Fruit fly (Drosophila melanogaster) whole organism, embryonic: ENCODE results near the gene MED15.

ENCODE experiments used
- Aef1 ChIP-seq: fragments of 200-800 bp; sonication (Bioruptor generic); IDR thresholded peaks from 3 replicates; pipeline ENCODE4 v1.3.6; 2022; ENCODE audit warnings: missing biosample characterization, missing genetic modification characterization
- C15 ChIP-seq: fragments of 200-800 bp; sonication (Bioruptor generic); IDR thresholded peaks from 3 replicates; pipeline ENCODE4 v1.3.6; 2022; ENCODE audit warnings: missing biosample characterization, missing genetic modification characterization
- CG10147 ChIP-seq: fragments of 200-800 bp; sonication (Bioruptor generic); optimal IDR thresholded peaks from 2 replicates; lab custom pipeline; 2019; ENCODE audit warnings: missing biosample characterization, mild to moderate bottlenecking, missing genetic modification characterization, moderate library complexity
- CG10274 ChIP-seq: fragments of 200-800 bp; sonication (Bioruptor generic); optimal IDR thresholded peaks from 3 replicates; lab custom pipeline; 2017; ENCODE audit warnings: missing biosample characterization, mild to moderate bottlenecking, missing genetic modification characterization
- CG10979 ChIP-seq: fragments of 200-800 bp; sonication (Bioruptor generic); optimal IDR thresholded peaks from 2 replicates; lab custom pipeline; 2018; ENCODE audit warnings: missing biosample characterization, mild to moderate bottlenecking, missing genetic modification characterization, moderate library complexity
- CG11504 ChIP-seq: fragments of 200-800 bp; sonication (Bioruptor generic); optimal IDR thresholded peaks from 3 replicates; lab custom pipeline; 2019; ENCODE audit warnings: missing biosample characterization, mild to moderate bottlenecking, missing genetic modification characterization, moderate library complexity
- CG12104 ChIP-seq: fragments of 200-800 bp; sonication (Bioruptor generic); optimal IDR thresholded peaks from 3 replicates; lab custom pipeline; 2016; ENCODE audit warnings: missing biosample characterization, missing genetic modification characterization
- CG12219 ChIP-seq: fragments of 200-800 bp; sonication (Bioruptor generic); optimal IDR thresholded peaks from 3 replicates; lab custom pipeline; 2018; ENCODE audit warnings: missing biosample characterization, mild to moderate bottlenecking, missing genetic modification characterization
- CG12769 ChIP-seq: fragments of 200-800 bp; sonication (Bioruptor generic); optimal IDR thresholded peaks from 2 replicates; lab custom pipeline; 2019; ENCODE audit warnings: missing biosample characterization, mild to moderate bottlenecking, missing genetic modification characterization, moderate library complexity
- CG13287 ChIP-seq: fragments of 200-800 bp; sonication (Bioruptor generic); IDR thresholded peaks from 2 replicates; pipeline ENCODE4 v1.3.6; 2022; ENCODE audit warnings: missing biosample characterization, missing genetic modification characterization; ENCODE audit not compliant: partially characterized antibody
- CG13424 ChIP-seq: fragments of 200-800 bp; sonication (Bioruptor generic); optimal IDR thresholded peaks from 2 replicates; lab custom pipeline; 2019; ENCODE audit warnings: missing biosample characterization, mild to moderate bottlenecking, missing genetic modification characterization, moderate library complexity
- CG14050 ChIP-seq: fragments of 200-800 bp; sonication (Bioruptor generic); IDR thresholded peaks from 3 replicates; pipeline ENCODE4 v1.3.6; 2022; ENCODE audit warnings: missing biosample characterization, missing genetic modification characterization
- CG14710 ChIP-seq: fragments of 200-800 bp; sonication (Bioruptor generic); optimal IDR thresholded peaks from 3 replicates; lab custom pipeline; 2019; ENCODE audit warnings: missing biosample characterization, mild to moderate bottlenecking, missing genetic modification characterization, moderate library complexity
- CG16815 ChIP-seq: fragments of 200-800 bp; sonication (Bioruptor generic); optimal IDR thresholded peaks from 3 replicates; lab custom pipeline; 2017; ENCODE audit warnings: missing biosample characterization, mild to moderate bottlenecking, missing genetic modification characterization
- CG3407 ChIP-seq: fragments of 200-800 bp; sonication (Bioruptor generic); optimal IDR thresholded peaks from 2 replicates; lab custom pipeline; 2018; ENCODE audit warnings: missing biosample characterization, mild to moderate bottlenecking, missing genetic modification characterization
- CG34422 ChIP-seq: fragments of 200-800 bp; sonication (Bioruptor generic); IDR thresholded peaks from 3 replicates; pipeline ENCODE4 v1.3.6; 2022; ENCODE audit warnings: missing biosample characterization, missing genetic modification characterization
- CG3726 ChIP-seq: fragments of 200-800 bp; sonication (Bioruptor generic); IDR thresholded peaks from 3 replicates; pipeline ENCODE4, ENCODE4 v1.3.6; 2022; ENCODE audit warnings: missing biosample characterization, missing genetic modification characterization
- CG4707 ChIP-seq: fragments of 200-800 bp; sonication (Bioruptor generic); optimal IDR thresholded peaks from 2 replicates; lab custom pipeline; 2018; ENCODE audit warnings: missing biosample characterization, mild to moderate bottlenecking, missing genetic modification characterization, moderate library complexity
- CG6791 ChIP-seq: fragments of 200-800 bp; sonication (Bioruptor generic); IDR thresholded peaks from 3 replicates; pipeline ENCODE4 v1.3.6; 2022; ENCODE audit warnings: missing biosample characterization, missing genetic modification characterization; ENCODE audit not compliant: partially characterized antibody
- CG6854 ChIP-seq: fragments of 200-800 bp; sonication (Bioruptor generic); optimal IDR thresholded peaks from 3 replicates; lab custom pipeline; 2017; ENCODE audit warnings: missing biosample characterization, mild to moderate bottlenecking, missing genetic modification characterization
- CG7928 ChIP-seq: fragments of 200-800 bp; sonication (Bioruptor generic); optimal IDR thresholded peaks from 2 replicates; lab custom pipeline; 2017; ENCODE audit warnings: missing biosample characterization, mild to moderate bottlenecking, missing genetic modification characterization
- CG8290 ChIP-seq, 3 experiments: fragments of 200-800 bp; sonication (Bioruptor generic); optimal IDR thresholded peaks; 2 replicates each; lab custom pipeline; 2016 to 2019; ENCODE audit warnings: missing biosample characterization in 3 of 3, missing genetic modification characterization in 3 of 3, mild to moderate bottlenecking in 2 of 3, moderate library complexity in 1 of 3
- CG9932 ChIP-seq: fragments of 200-800 bp; sonication (Bioruptor generic); IDR thresholded peaks from 2 replicates; pipeline ENCODE4 v1.3.6; 2022; ENCODE audit warnings: missing biosample characterization, missing genetic modification characterization
- CTCF ChIP-seq: fragments of 200-800 bp; sonication (Bioruptor generic); optimal IDR thresholded peaks from 2 replicates; lab custom pipeline; 2017; ENCODE audit warnings: missing biosample characterization, mild to moderate bottlenecking, missing genetic modification characterization, moderate library complexity
- CrebB ChIP-seq: fragments of 200-800 bp; sonication (Bioruptor generic); optimal IDR thresholded peaks from 3 replicates; lab custom pipeline; 2018; ENCODE audit warnings: missing biosample characterization, mild to moderate bottlenecking, missing genetic modification characterization
- Dip2 ChIP-seq: fragments of 200-800 bp; sonication (Bioruptor generic); IDR thresholded peaks from 2 replicates; pipeline ENCODE4 v1.3.6; 2022; ENCODE audit warnings: missing biosample characterization, missing genetic modification characterization
- E2f2 ChIP-seq: fragments of 200-800 bp; sonication (Bioruptor generic); IDR thresholded peaks from 2 replicates; pipeline ENCODE4 v1.3.6; 2022; ENCODE audit warnings: missing biosample characterization, missing genetic modification characterization
- Hey ChIP-seq: fragments of 200-800 bp; sonication (Bioruptor generic); optimal IDR thresholded peaks from 3 replicates; lab custom pipeline; 2018; ENCODE audit warnings: missing biosample characterization, mild to moderate bottlenecking, missing genetic modification characterization
- Hmr ChIP-seq: fragments of 200-800 bp; sonication (Bioruptor generic); optimal IDR thresholded peaks from 3 replicates; lab custom pipeline; 2017; ENCODE audit warnings: mild to moderate bottlenecking, missing biosample characterization, missing genetic modification reagents, missing genetic modification characterization
- Med ChIP-seq: fragments of 200-800 bp; sonication (Bioruptor generic); peaks from one replicate; lab custom pipeline; 2016; ENCODE audit warnings: missing biosample characterization, missing genetic modification characterization, mild to moderate bottlenecking, inconsistent platforms, moderate library complexity
- Nf-YC ChIP-seq: fragments of 200-800 bp; optimal IDR thresholded peaks from 3 replicates; lab custom pipeline; 2019; ENCODE audit warnings: missing biosample characterization, mild to moderate bottlenecking, missing genetic modification characterization, moderate library complexity
- Scr ChIP-seq: fragments of 200-800 bp; sonication (Bioruptor generic); IDR thresholded peaks from 2 replicates; pipeline ENCODE4 v1.3.6; 2022; ENCODE audit warnings: missing biosample characterization, missing genetic modification characterization; ENCODE audit not compliant: partially characterized antibody
- caup ChIP-seq: fragments of 200-800 bp; sonication (Bioruptor generic); optimal IDR thresholded peaks from 3 replicates; lab custom pipeline; 2017; ENCODE audit warnings: missing biosample characterization, mild to moderate bottlenecking, missing genetic modification characterization, moderate library complexity; ENCODE audit not compliant: severe bottlenecking
- chm ChIP-seq: fragments of 200-800 bp; sonication (Bioruptor generic); IDR thresholded peaks from 2 replicates; pipeline ENCODE4 v1.3.6; 2022; ENCODE audit warnings: missing biosample characterization, missing genetic modification characterization
- corto ChIP-seq: fragments of 200-800 bp; sonication (Bioruptor generic); optimal IDR thresholded peaks from 2 replicates; lab custom pipeline; 2016; ENCODE audit warnings: missing biosample characterization, mild to moderate bottlenecking, missing genetic modification characterization, moderate library complexity
- crc ChIP-seq: fragments of 200-800 bp; sonication (Bioruptor generic); optimal IDR thresholded peaks from 2 replicates; lab custom pipeline; 2016; ENCODE audit warnings: missing biosample characterization, missing genetic modification characterization
- eve ChIP-seq, 2 experiments: fragments of >200 bp; optimal IDR thresholded peaks; 2 replicates each; lab custom pipeline; 2017; ENCODE audit warnings: missing biosample characterization in 2 of 2, missing genetic modification characterization in 2 of 2
- gce ChIP-seq: fragments of 200-800 bp; sonication (Bioruptor generic); IDR thresholded peaks from 3 replicates; pipeline ENCODE4 v1.3.6; 2022; ENCODE audit warnings: missing biosample characterization, missing genetic modification characterization
- gcm ChIP-seq: fragments of 200-800 bp; sonication (Bioruptor generic); optimal IDR thresholded peaks from 2 replicates; lab custom pipeline; 2019; ENCODE audit warnings: missing biosample characterization, mild to moderate bottlenecking, missing genetic modification characterization, moderate library complexity
- gfzf ChIP-seq: fragments of 200-800 bp; sonication (Bioruptor generic); optimal IDR thresholded peaks from 2 replicates; lab custom pipeline; 2016; ENCODE audit warnings: missing biosample characterization, mild to moderate bottlenecking, missing genetic modification characterization, moderate library complexity
- kah ChIP-seq: fragments of 200-800 bp; sonication (Bioruptor generic); optimal IDR thresholded peaks from 2 replicates; lab custom pipeline; 2018; ENCODE audit warnings: missing biosample characterization, mild to moderate bottlenecking, missing genetic modification characterization
- lab ChIP-seq: fragments of 200-800 bp; sonication (Bioruptor generic); optimal IDR thresholded peaks from 3 replicates; lab custom pipeline; 2017; ENCODE audit warnings: missing biosample characterization, missing genetic modification characterization, mild to moderate bottlenecking, moderate library complexity, missing genetic modification reagents
- nom ChIP-seq: fragments of 200-800 bp; sonication (Bioruptor generic); optimal IDR thresholded peaks from 2 replicates; lab custom pipeline; 2017; ENCODE audit warnings: missing biosample characterization, missing genetic modification characterization, mild to moderate bottlenecking, moderate library complexity, missing genetic modification reagents
- p53 ChIP-seq: fragments of 200-800 bp; sonication (Bioruptor generic); optimal IDR thresholded peaks from 2 replicates; lab custom pipeline; 2016; ENCODE audit warnings: missing biosample characterization, missing genetic modification characterization
- pho ChIP-seq: fragments of 200-800 bp; sonication (Bioruptor generic); optimal IDR thresholded peaks from 2 replicates; lab custom pipeline; 2016; ENCODE audit warnings: missing biosample characterization, missing genetic modification characterization
- ro ChIP-seq: fragments of 200-800 bp; sonication (Bioruptor generic); IDR thresholded peaks from 2 replicates; pipeline ENCODE4 v1.3.6; 2022; ENCODE audit warnings: missing biosample characterization, missing genetic modification characterization
- tx ChIP-seq: fragments of 200-800 bp; sonication (Bioruptor generic); optimal IDR thresholded peaks from 2 replicates; lab custom pipeline; 2016; ENCODE audit warnings: missing biosample characterization, missing genetic modification characterization
- wdn ChIP-seq: fragments of 200-800 bp; sonication (Bioruptor generic); IDR thresholded peaks from 2 replicates; pipeline ENCODE4 v1.3.6; 2022; ENCODE audit warnings: missing biosample characterization, missing genetic modification characterization

The MED15 gene

DNA sequence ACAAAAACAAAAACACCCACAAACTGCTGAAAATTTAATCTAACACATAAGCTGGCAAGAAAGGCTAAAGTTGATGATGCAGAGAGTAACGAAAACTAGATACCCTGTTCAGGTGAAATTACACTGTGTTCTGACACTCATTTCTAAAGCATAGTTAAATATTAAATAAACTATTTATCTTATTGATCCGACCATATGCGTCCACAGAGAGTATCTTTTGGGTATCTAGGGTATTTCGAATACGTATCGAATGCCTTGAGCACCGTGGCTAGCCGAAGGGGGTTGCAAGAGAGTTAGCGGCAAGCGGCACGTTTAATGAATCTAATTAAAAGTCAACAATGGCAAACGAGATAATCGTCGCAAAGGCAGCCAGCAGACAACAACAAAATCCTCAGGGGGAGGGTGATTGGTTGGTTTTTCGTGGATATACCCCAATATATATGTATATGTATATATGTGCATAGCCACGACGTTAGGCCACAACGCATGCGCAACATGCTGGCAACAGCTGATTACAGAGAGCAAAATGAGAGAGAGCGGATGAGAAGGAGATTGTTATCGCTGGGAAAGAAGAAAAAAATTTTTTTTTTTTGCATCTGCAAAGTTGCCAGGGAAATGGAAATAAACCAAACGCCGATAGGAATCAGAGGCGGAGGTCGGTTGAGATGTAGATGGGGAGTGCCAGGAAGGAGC, 49.3 kb downstream of the MED15 start (continued):
- peak; percentile 66 for TF ChIP-seq CG3407 (GFP tag; lab: Kevin White, UChicago)
- peak; percentile 18 for TF ChIP-seq tx (GFP tag; lab: Kevin White, UChicago)
- peak; percentile 56; the same call in 1 of the 3 replicates for TF ChIP-seq CG3726 (GFP tag; lab: Robert Waterston, UW)
- TF ChIP-seq Scr (GFP tag; lab: Robert Waterston, UW) = no peak
- peak; percentile 56 for TF ChIP-seq CG13424 (tag; lab: Kevin White, UChicago)
- TF ChIP-seq CG12769 = peak; percentile 83
- TF ChIP-seq E2f2 (GFP tag; lab: Robert Waterston, UW) = peak; percentile 61; the same call in 1 of the 2 replicates
- peak; percentile 35 for TF ChIP-seq kah (GFP tag; lab: Kevin White, UChicago)
- TF ChIP-seq CG12104 (GFP tag; lab: Kevin White, UChicago) = no peak
- TF ChIP-seq CTCF (GFP tag; lab: Kevin White, UChicago) = peak; percentile 42
- TF ChIP-seq Aef1 (GFP tag; lab: Robert Waterston, UW) = peak; percentile 76
- TF ChIP-seq wdn (GFP tag; lab: Robert Waterston, UW) = no peak
- TF ChIP-seq eve (GFP tag; optimal IDR thresholded peaks at IDR 0.05; lab: Kevin White, UChicago) = peak in 1 of 2 experiments; percentile 87
- peak; percentile 71 for TF ChIP-seq CG10274 (GFP tag; lab: Kevin White, UChicago)
- peak; percentile 77 for TF ChIP-seq CG11504
- no peak for TF ChIP-seq crc (GFP tag; lab: Kevin White, UChicago)
- 0 out of 3 replicates have a peak, but pooled peaks have one; percentile 52 for TF ChIP-seq C15
- TF ChIP-seq CG6791 = no peak
- TF ChIP-seq gcm (GFP tag; lab: Kevin White, UChicago) = peak; percentile 67
- peak; percentile 25 for TF ChIP-seq CrebB (tag; lab: Kevin White, UChicago)
- peak; percentile 87 for TF ChIP-seq CG34422 (GFP tag; lab: Robert Waterston, UW)
- peak; percentile 2 for TF ChIP-seq Hey (tag; lab: Kevin White, UChicago)
- peak; percentile 88 for TF ChIP-seq CG10979 (tag; lab: Kevin White, UChicago)
- TF ChIP-seq CG7928 = no peak
- TF ChIP-seq nom (GFP tag; lab: Kevin White, UChicago) = no peak
- TF ChIP-seq CG4707 (GFP tag; lab: Kevin White, UChicago) = peak; percentile 29
- TF ChIP-seq CG6854 (GFP tag; lab: Kevin White, UChicago) = peak; percentile 44
- TF ChIP-seq caup (GFP tag; lab: Kevin White, UChicago) = peak; percentile 0
- peak; percentile 81 for TF ChIP-seq CG14050 (GFP tag; lab: Robert Waterston, UW)
- peak; percentile 27; the same call in 1 of the 2 replicates for TF ChIP-seq ro (GFP tag; lab: Robert Waterston, UW)
- TF ChIP-seq CG8290 (GFP tag; optimal IDR thresholded peaks at IDR 0.05; lab: Kevin White, UChicago) = peak; percentile 11
- peak in 1 of 2 experiments; percentile 62 for TF ChIP-seq CG8290 (tag; optimal IDR thresholded peaks at IDR 0.05; lab: Kevin White, UChicago)
- peak; percentile 81 for TF ChIP-seq CG16815 (GFP tag; lab: Kevin White, UChicago)
- peak; percentile 82 for TF ChIP-seq chm
- TF ChIP-seq Hmr (GFP tag; lab: Kevin White, UChicago) = peak; percentile 61
- TF ChIP-seq gfzf (GFP tag; lab: Kevin White, UChicago) = no peak
- TF ChIP-seq CG12219 (GFP tag; lab: Kevin White, UChicago) = peak; percentile 65
- TF ChIP-seq Nf-YC (tag; lab: Kevin White, UChicago) = no peak
- TF ChIP-seq Dip2 (GFP tag; lab: Robert Waterston, UW) = no peak
- peak; percentile 87 for TF ChIP-seq lab (GFP tag; lab: Kevin White, UChicago)
- peak; percentile 16 for TF ChIP-seq CG10147 (GFP tag; lab: Kevin White, UChicago)
- no peak for TF ChIP-seq corto (GFP tag; lab: Kevin White, UChicago)
- TF ChIP-seq CG14710 (tag; lab: Kevin White, UChicago) = peak; percentile 81
- no peak for TF ChIP-seq p53 (GFP tag; lab: Kevin White, UChicago)
- TF ChIP-seq CG13287 (GFP tag; lab: Robert Waterston, UW) = no peak
- 0 out of 2 replicates have a peak, but pooled peaks have one; percentile 13 for TF ChIP-seq CG9932 (GFP tag; lab: Robert Waterston, UW)
- peak; percentile 78; the same call in 2 of the 3 replicates for TF ChIP-seq gce (GFP tag; lab: Robert Waterston, UW)
- peak; percentile 86 for TF ChIP-seq Med (GFP tag; lab: Kevin White, UChicago)
- TF ChIP-seq pho (GFP tag; lab: Kevin White, UChicago) = no peak
